Fruit fly (Drosophila melanogaster) whole organism, embryonic: ENCODE results near the gene CG14442.

Experiments
- Ada2b ChIP-seq: fragments of 200-800 bp; sonication (Bioruptor generic); IDR thresholded peaks from 2 replicates; pipeline ENCODE4 v1.3.6; 2022; ENCODE audit warnings: missing biosample characterization, missing genetic modification characterization
- Aef1 ChIP-seq: fragments of 200-800 bp; sonication (Bioruptor generic); IDR thresholded peaks from 3 replicates; pipeline ENCODE4 v1.3.6; 2022; ENCODE audit warnings: missing biosample characterization, missing genetic modification characterization
- Bgb ChIP-seq: fragments of 200-800 bp; sonication (Bioruptor generic); IDR thresholded peaks from 2 replicates; pipeline ENCODE4 v1.3.6; 2022; ENCODE audit warnings: missing biosample characterization, missing genetic modification characterization; ENCODE audit not compliant: partially characterized antibody
- CG10147 ChIP-seq: fragments of 200-800 bp; sonication (Bioruptor generic); optimal IDR thresholded peaks from 2 replicates; lab custom pipeline; 2019; ENCODE audit warnings: missing biosample characterization, mild to moderate bottlenecking, missing genetic modification characterization, moderate library complexity
- CG13894 ChIP-seq: fragments of 200-800 bp; sonication (Bioruptor generic); optimal IDR thresholded peaks from 3 replicates; lab custom pipeline; 2018; ENCODE audit warnings: missing biosample characterization, mild to moderate bottlenecking, missing genetic modification characterization, moderate library complexity
- CG14050 ChIP-seq: fragments of 200-800 bp; sonication (Bioruptor generic); IDR thresholded peaks from 3 replicates; pipeline ENCODE4 v1.3.6; 2022; ENCODE audit warnings: missing biosample characterization, missing genetic modification characterization
- CG14441 ChIP-seq: fragments of 200-800 bp; sonication (Bioruptor generic); IDR thresholded peaks from 2 replicates; pipeline ENCODE4 v1.3.6; 2022; ENCODE audit warnings: missing biosample characterization, missing genetic modification characterization
- CG15601 ChIP-seq: fragments of 200-800 bp; sonication (Bioruptor generic); optimal IDR thresholded peaks from 3 replicates; lab custom pipeline; 2019; ENCODE audit warnings: missing biosample characterization, mild to moderate bottlenecking, missing genetic modification characterization, moderate library complexity
- CG18599 ChIP-seq: fragments of 200-800 bp; sonication (Bioruptor generic); optimal IDR thresholded peaks from 3 replicates; lab custom pipeline; 2017; ENCODE audit warnings: missing biosample characterization, missing genetic modification characterization, mild to moderate bottlenecking, moderate library complexity, missing genetic modification reagents
- CG30403 ChIP-seq: fragments of 200-800 bp; sonication (Bioruptor generic); optimal IDR thresholded peaks from 3 replicates; lab custom pipeline; 2016; ENCODE audit warnings: missing biosample characterization, missing genetic modification characterization
- CG4854 ChIP-seq: fragments of 200-800 bp; sonication (Bioruptor generic); optimal IDR thresholded peaks from 2 replicates; lab custom pipeline; 2016; ENCODE audit warnings: missing biosample characterization, missing genetic modification characterization, inconsistent platforms
- CG5245 ChIP-seq: fragments of 200-800 bp; sonication (Bioruptor generic); optimal IDR thresholded peaks from 3 replicates; lab custom pipeline; 2016; ENCODE audit warnings: missing biosample characterization, missing genetic modification characterization
- CG6765 ChIP-seq: fragments of 200-800 bp; sonication (Bioruptor generic); optimal IDR thresholded peaks from 3 replicates; lab custom pipeline; 2017; ENCODE audit warnings: missing biosample characterization, mild to moderate bottlenecking, missing genetic modification characterization
- CG6854 ChIP-seq: fragments of 200-800 bp; sonication (Bioruptor generic); optimal IDR thresholded peaks from 3 replicates; lab custom pipeline; 2017; ENCODE audit warnings: missing biosample characterization, mild to moderate bottlenecking, missing genetic modification characterization
- CG7372 ChIP-seq: fragments of 200-800 bp; sonication (Bioruptor generic); IDR thresholded peaks from 2 replicates; pipeline ENCODE4 v1.3.6; 2022; ENCODE audit warnings: missing biosample characterization, missing genetic modification characterization
- CoRest ChIP-seq: fragments of 200-800 bp; sonication (Bioruptor generic); optimal IDR thresholded peaks from 3 replicates; lab custom pipeline; 2018; ENCODE audit warnings: missing biosample characterization, mild to moderate bottlenecking, missing genetic modification characterization, moderate library complexity
- Dip2 ChIP-seq: fragments of 200-800 bp; sonication (Bioruptor generic); IDR thresholded peaks from 2 replicates; pipeline ENCODE4 v1.3.6; 2022; ENCODE audit warnings: missing biosample characterization, missing genetic modification characterization
- Dll ChIP-seq: fragments of 200-800 bp; sonication (Bioruptor generic); IDR thresholded peaks from 4 replicates; pipeline ENCODE4 v1.3.6; 2022; ENCODE audit warnings: missing biosample characterization, missing genetic modification characterization; ENCODE audit not compliant: partially characterized antibody
- Drgx ChIP-seq: fragments of 200-800 bp; sonication (Bioruptor generic); IDR thresholded peaks from 2 replicates; pipeline ENCODE4 v1.3.6; 2022; ENCODE audit warnings: missing biosample characterization, missing genetic modification characterization
- Eip74EF ChIP-seq, 2 experiments: fragments of 200-800 bp in 1 of 2; fragments of >200 bp in 1 of 2; sonication (Bioruptor generic) in 1 of 2; optimal IDR thresholded peaks; 2 replicates each; lab custom pipeline; 2017 to 2019; ENCODE audit warnings: missing biosample characterization in 2 of 2, missing genetic modification characterization in 2 of 2, mild to moderate bottlenecking in 1 of 2, moderate library complexity in 1 of 2
- GATAe ChIP-seq: fragments of 200-800 bp; sonication (Bioruptor generic); conservative IDR thresholded peaks from 2 replicates; pipeline ENCODE4 v1.3.6; 2022; ENCODE audit warnings: missing biosample characterization, missing genetic modification characterization
- H15 ChIP-seq: fragments of 200-800 bp; sonication (Bioruptor generic); IDR thresholded peaks from 3 replicates; pipeline ENCODE4 v1.3.6; 2022; ENCODE audit warnings: missing biosample characterization, missing genetic modification characterization
- HLH4C ChIP-seq: fragments of 200-800 bp; sonication (Bioruptor generic); IDR thresholded peaks from 3 replicates; pipeline ENCODE4 v1.3.6; 2022; ENCODE audit warnings: missing biosample characterization, missing genetic modification characterization; ENCODE audit not compliant: partially characterized antibody
- HmgZ ChIP-seq: fragments of 200-800 bp; sonication (Bioruptor generic); optimal IDR thresholded peaks from 2 replicates; lab custom pipeline; 2018; ENCODE audit warnings: missing biosample characterization, mild to moderate bottlenecking, missing genetic modification characterization
- Kr ChIP-seq: fragments of 200-800 bp; sonication (Bioruptor generic); optimal IDR thresholded peaks from 2 replicates; lab custom pipeline; 2017; ENCODE audit warnings: missing biosample characterization, mild to moderate bottlenecking, missing genetic modification characterization
- NC2α ChIP-seq: fragments of 200-800 bp; sonication (Bioruptor generic); optimal IDR thresholded peaks from 2 replicates; lab custom pipeline; 2016; ENCODE audit warnings: missing biosample characterization, missing genetic modification characterization
- Neu2 ChIP-seq: fragments of 200-800 bp; sonication (Bioruptor generic); optimal IDR thresholded peaks from 3 replicates; lab custom pipeline; 2016; ENCODE audit warnings: missing biosample characterization, missing genetic modification characterization, borderline replicate concordance
- ara ChIP-seq: fragments of 200-800 bp; sonication (Bioruptor generic); IDR thresholded peaks from 2 replicates; pipeline ENCODE4 v1.3.6; 2022; ENCODE audit warnings: missing biosample characterization, missing genetic modification characterization
- cato ChIP-seq: fragments of 200-800 bp; sonication (Bioruptor generic); optimal IDR thresholded peaks from 2 replicates; lab custom pipeline; 2016; ENCODE audit warnings: missing biosample characterization, missing genetic modification characterization, borderline replicate concordance
- caup ChIP-seq: fragments of 200-800 bp; sonication (Bioruptor generic); optimal IDR thresholded peaks from 3 replicates; lab custom pipeline; 2017; ENCODE audit warnings: missing biosample characterization, mild to moderate bottlenecking, missing genetic modification characterization, moderate library complexity; ENCODE audit not compliant: severe bottlenecking
- crc ChIP-seq: fragments of 200-800 bp; sonication (Bioruptor generic); optimal IDR thresholded peaks from 2 replicates; lab custom pipeline; 2016; ENCODE audit warnings: missing biosample characterization, missing genetic modification characterization
- crol ChIP-seq: fragments of 200-800 bp; sonication (Bioruptor generic); IDR thresholded peaks from 2 replicates; pipeline ENCODE4 v1.3.6; 2022; ENCODE audit warnings: missing biosample characterization, missing genetic modification characterization
- crp ChIP-seq, 2 experiments: fragments of 200-800 bp; sonication (Bioruptor generic); optimal IDR thresholded peaks; 2 replicates in 1 of 2; 3 replicates in 1 of 2; lab custom pipeline; 2017; ENCODE audit warnings: missing biosample characterization in 2 of 2, missing genetic modification characterization in 2 of 2, mild to moderate bottlenecking in 1 of 2, moderate library complexity in 1 of 2
- disco-r ChIP-seq: fragments of 200-800 bp; sonication (Bioruptor generic); optimal IDR thresholded peaks from 2 replicates; lab custom pipeline; 2016; ENCODE audit warnings: missing biosample characterization, missing genetic modification characterization
- dysf ChIP-seq: fragments of 200-800 bp; sonication (Bioruptor generic); IDR thresholded peaks from 3 replicates; pipeline ENCODE4 v1.3.6; 2022; ENCODE audit warnings: missing biosample characterization, missing genetic modification characterization
- ewg ChIP-seq: fragments of 200-800 bp; sonication (Bioruptor generic); optimal IDR thresholded peaks from 3 replicates; lab custom pipeline; 2017; ENCODE audit warnings: mild to moderate bottlenecking, missing biosample characterization, missing genetic modification reagents, missing genetic modification characterization
- fd64A ChIP-seq: fragments of 200-800 bp; sonication (Bioruptor generic); optimal IDR thresholded peaks from 3 replicates; lab custom pipeline; 2018; ENCODE audit warnings: missing biosample characterization, mild to moderate bottlenecking, missing genetic modification characterization
- hbn ChIP-seq: fragments of 200-800 bp; sonication (Bioruptor generic); IDR thresholded peaks from 2 replicates; pipeline ENCODE4 v1.3.6; 2022; ENCODE audit warnings: missing biosample characterization, missing genetic modification characterization; ENCODE audit not compliant: partially characterized antibody
- her ChIP-seq: fragments of 200-800 bp; sonication (Bioruptor generic); optimal IDR thresholded peaks from 2 replicates; lab custom pipeline; 2016; ENCODE audit warnings: missing biosample characterization, missing genetic modification characterization
- hkb ChIP-seq, 2 experiments: fragments of 200-800 bp in 1 of 2; fragments of >200 bp in 1 of 2; sonication (Bioruptor generic) in 1 of 2; IDR thresholded peaks in 1 of 2; optimal IDR thresholded peaks in 1 of 2; 2 replicates each; pipeline versions ENCODE4 v1.3.6 to Lab custom; 2017 to 2022; ENCODE audit warnings: missing biosample characterization in 1 of 2, missing genetic modification characterization in 1 of 2
- ind ChIP-seq: fragments of 200-800 bp; sonication (Bioruptor generic); optimal IDR thresholded peaks from 3 replicates; lab custom pipeline; 2016; ENCODE audit warnings: missing biosample characterization, missing genetic modification characterization
- ken ChIP-seq: fragments of 200-800 bp; sonication (Bioruptor generic); IDR thresholded peaks from 3 replicates; pipeline ENCODE4 v1.3.6; 2022; ENCODE audit warnings: missing biosample characterization, missing genetic modification characterization
- nerfin-1 ChIP-seq: fragments of 200-800 bp; sonication (Bioruptor generic); optimal IDR thresholded peaks from 3 replicates; lab custom pipeline; 2019; ENCODE audit warnings: missing biosample characterization, mild to moderate bottlenecking, missing genetic modification characterization, moderate library complexity
- pan ChIP-seq, 4 experiments: fragments of >200 bp in 3 of 4; fragments of 200-800 bp in 1 of 4; sonication (Bioruptor generic) in 1 of 4; optimal IDR thresholded peaks in 3 of 4; IDR thresholded peaks in 1 of 4; 2 replicates each; pipeline versions ENCODE4 v1.3.6 to Lab custom; 2017 to 2022; ENCODE audit warnings: missing biosample characterization in 2 of 4, missing genetic modification characterization in 2 of 4, mixed read lengths in 1 of 4
- schlank ChIP-seq: fragments of 200-800 bp; sonication (Bioruptor generic); optimal IDR thresholded peaks from 2 replicates; lab custom pipeline; 2018; ENCODE audit warnings: missing biosample characterization, mild to moderate bottlenecking, missing genetic modification characterization
- sd ChIP-seq: fragments of 200-800 bp; sonication (Bioruptor generic); optimal IDR thresholded peaks from 3 replicates; lab custom pipeline; 2018; ENCODE audit warnings: missing biosample characterization, mild to moderate bottlenecking, missing genetic modification characterization, moderate library complexity
- tap ChIP-seq: fragments of 200-800 bp; optimal IDR thresholded peaks from 3 replicates; lab custom pipeline; 2019; ENCODE audit warnings: missing biosample characterization, mild to moderate bottlenecking, missing genetic modification characterization, moderate library complexity
- twi ChIP-seq: fragments of 200-800 bp; optimal IDR thresholded peaks from 2 replicates; lab custom pipeline; 2019; ENCODE audit warnings: missing biosample characterization, mild to moderate bottlenecking, missing genetic modification characterization, moderate library complexity

Gene CG14442

DNA sequence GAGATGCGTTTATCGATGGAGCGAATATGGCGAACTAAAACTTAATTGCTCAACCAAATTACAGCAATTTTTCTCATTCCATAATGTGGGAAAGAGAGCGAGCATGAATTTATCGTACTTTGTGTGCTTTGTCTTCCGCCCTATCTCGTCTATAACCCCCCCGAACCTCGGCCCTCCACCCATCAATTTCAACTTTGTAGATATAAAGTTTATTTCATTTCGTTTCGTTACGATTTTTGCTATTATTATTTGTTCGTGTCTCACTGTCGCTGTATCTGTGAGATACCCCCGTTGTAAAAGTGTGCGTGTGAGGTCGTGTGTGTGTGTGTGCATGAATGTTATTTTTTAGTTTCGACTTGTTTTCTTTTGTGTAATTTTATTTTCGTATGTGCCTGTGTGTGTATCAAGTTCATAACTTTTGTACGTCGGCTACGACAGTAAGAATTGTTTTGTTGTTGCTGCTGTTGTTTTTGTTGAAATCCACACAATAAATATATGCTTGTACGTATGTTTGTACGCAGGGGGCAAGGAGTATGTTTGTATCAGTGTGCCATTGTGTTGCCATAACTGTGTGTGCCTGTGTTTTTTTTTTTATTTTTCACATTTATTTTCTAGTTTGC lies 13.9 kb upstream of the CG14442 start (continued):
- TF ChIP-seq tap (tag; lab: Kevin White, UChicago) (no peak), Drgx (GFP tag; lab: Robert Waterston, UW) (no peak), pan (optimal IDR thresholded peaks at IDR 0.05; lab: Kevin White, UChicago) (no peak), pan (GFP tag; optimal IDR thresholded peaks at IDR 0.05 in 1 of 2, IDR thresholded peaks at IDR 0.05 in 1 of 2) (no peak), disco-r (no peak), ken (GFP tag; lab: Robert Waterston, UW) (no peak), Kr (GFP tag; lab: Kevin White, UChicago) (no peak), ewg (GFP tag; lab: Kevin White, UChicago) (no peak), twi (tag; lab: Kevin White, UChicago) (no peak), CG13894 (tag; lab: Kevin White, UChicago) (no peak), CG18599 (no peak), cato (no peak), CG5245 (GFP tag; lab: Kevin White, UChicago) (no peak), dysf (no peak), caup (GFP tag; lab: Kevin White, UChicago) (peak; percentile 23), hbn (GFP tag; lab: Robert Waterston, UW) (no peak), Neu2 (GFP tag; lab: Kevin White, UChicago) (no peak), NC2α (no peak), HLH4C (GFP tag; lab: Robert Waterston, UW) (peak; percentile 45; the same call in 1 of the 3 replicates), CG6765 (GFP tag; lab: Kevin White, UChicago) (no peak), crc (no peak), CG10147 (GFP tag; lab: Kevin White, UChicago) (no peak), sd (peak; percentile 20), Bgb (GFP tag; lab: Robert Waterston, UW) (no peak), Eip74EF (GFP tag; optimal IDR thresholded peaks at IDR 0.05; lab: Kevin White, UChicago) (no peak), fd64A (GFP tag; lab: Kevin White, UChicago) (no peak), Ada2b (no peak), CG14050 (no peak), CG30403 (no peak), CG14441 (peak; percentile 80), H15 (GFP tag; lab: Robert Waterston, UW) (no peak), CG7372 (GFP tag; lab: Robert Waterston, UW) (no peak), Aef1 (GFP tag; lab: Robert Waterston, UW) (no peak), ind (GFP tag; lab: Kevin White, UChicago) (no peak), hkb (optimal IDR thresholded peaks at IDR 0.05; lab: Kevin White, UChicago) (no peak), hkb (GFP tag; IDR thresholded peaks at IDR 0.05; lab: Robert Waterston, UW) (no peak), Dip2 (no peak), CG4854 (no peak), CG6854 (no peak), CoRest (tag; lab: Kevin White, UChicago) (no peak), crol (GFP tag; lab: Robert Waterston, UW) (peak; percentile 60), HmgZ (tag; lab: Kevin White, UChicago) (no peak), schlank (no peak), her (GFP tag; lab: Kevin White, UChicago) (no peak), crp (GFP tag; optimal IDR thresholded peaks at IDR 0.05; lab: Kevin White, UChicago) (no peak), GATAe (GFP tag; lab: Robert Waterston, UW) (peak; percentile 23; the same call in 1 of the 2 replicates), nerfin-1 (tag; lab: Kevin White, UChicago) (no peak), ara (no peak), CG15601 (tag; lab: Kevin White, UChicago) (no peak), Dll (GFP tag; lab: Robert Waterston, UW) (no peak)
